Worm (Caenorhabditis elegans) whole organism, L4 larva: ENCODE measurements around the gene F57G4.1.

Experiments used
- ama-1 ChIP-seq: fragments of 150-350 bp; optimal IDR thresholded peaks from 2 replicates; lab custom pipeline; 2014; ENCODE audit warnings: inconsistent platforms, mixed read lengths
- duxl-1 ChIP-seq: sonication (generic microtip); optimal IDR thresholded peaks from 2 replicates; lab custom pipeline; 2016; ENCODE audit warnings: mild to moderate bottlenecking, missing genetic modification characterization, moderate library complexity, missing compliant biosample characterization; ENCODE audit not compliant: poor library complexity
- egl-27 ChIP-seq: sonication (generic microtip); optimal IDR thresholded peaks from 3 replicates; lab custom pipeline; 2017; ENCODE audit warnings: missing biosample characterization, missing genetic modification reagents, missing genetic modification characterization
- mep-1 ChIP-seq: fragments of 150-350 bp; sonication (generic microtip); optimal IDR thresholded peaks from 3 replicates; lab custom pipeline; 2014; ENCODE audit warnings: missing biosample characterization, missing genetic modification characterization
- nhr-237 ChIP-seq: sonication (generic microtip); optimal IDR thresholded peaks from 2 replicates; lab custom pipeline; 2017; ENCODE audit warnings: missing biosample characterization, missing genetic modification characterization
- nhr-6 ChIP-seq: fragments of 150-350 bp; optimal IDR thresholded peaks from 2 replicates; lab custom pipeline; 2014; ENCODE audit warnings: missing biosample characterization, missing genetic modification characterization
- nhr-77 ChIP-seq: fragments of 150-350 bp; optimal IDR thresholded peaks from 2 replicates; lab custom pipeline; 2014; ENCODE audit warnings: missing biosample characterization, missing genetic modification characterization
- skn-1 ChIP-seq: fragments of 150-350 bp; optimal IDR thresholded peaks from 2 replicates; lab custom pipeline; 2014; ENCODE audit warnings: missing biosample characterization, missing genetic modification characterization
- snpc-4 ChIP-seq: fragments of 150-350 bp; optimal IDR thresholded peaks from 2 replicates; lab custom pipeline; 2014; ENCODE audit warnings: missing biosample characterization, missing genetic modification characterization
- unc-62 ChIP-seq, 3 experiments: fragments of 150-350 bp in 1 of 3; sonication (generic microtip); optimal IDR thresholded peaks in 2 of 3; peaks in 1 of 3; 1 replicate in 1 of 3; 2 replicates in 2 of 3; lab custom pipeline; 2014 to 2017; ENCODE audit warnings: missing biosample characterization in 3 of 3, missing genetic modification characterization in 3 of 3, missing genetic modification reagents in 3 of 3, missing genotype in 1 of 3
- zag-1 ChIP-seq: fragments of 150-350 bp; optimal IDR thresholded peaks from 2 replicates; lab custom pipeline; 2014; ENCODE audit warnings: missing biosample characterization, missing genetic modification characterization
- ztf-11 ChIP-seq: fragments of 150-350 bp; optimal IDR thresholded peaks from 2 replicates; lab custom pipeline; 2014; ENCODE audit warnings: missing biosample characterization, missing genetic modification characterization
- ztf-7 ChIP-seq: fragments of 150-350 bp; optimal IDR thresholded peaks from 2 replicates; lab custom pipeline; 2014; ENCODE audit warnings: missing biosample characterization, missing genetic modification characterization

- TF ChIP-seq ama-1 (no peak), unc-62 (GFP tag; optimal IDR thresholded peaks at IDR 0.05 in 1 of 2; lab: Kevin White, UChicago) (no peak), unc-62 (tag; optimal IDR thresholded peaks at IDR 0.05; lab: Kevin White, UChicago) (no peak), nhr-6 (tag; lab: Kevin White, UChicago) (no peak), snpc-4 (no peak), mep-1 (tag; lab: Kevin White, UChicago) (no peak), egl-27 (no peak), ztf-11 (tag; lab: Kevin White, UChicago) (no peak), ztf-7 (tag; lab: Kevin White, UChicago) (no peak), nhr-77 (tag; lab: Kevin White, UChicago) (no peak), skn-1 (tag; lab: Kevin White, UChicago) (no peak), nhr-237 (tag; lab: Kevin White, UChicago) (no peak), zag-1 (tag; lab: Kevin White, UChicago) (no peak), duxl-1 (no peak)
Observed at ce11 chrV:17655205-17655604, 31.9 kb downstream of the F57G4.1 start.
